Worm (Caenorhabditis elegans) whole organism, mixed stage, embryonic: ENCODE results near the gene C43H6.12.

Source experiments
- nhr-237 ChIP-seq: fragments of 150-350 bp; optimal IDR thresholded peaks from 2 replicates; lab custom pipeline; 2014; ENCODE audit warnings: missing biosample characterization, missing genetic modification characterization
- unc-62 ChIP-seq: fragments of 150-350 bp; optimal IDR thresholded peaks from 2 replicates; lab custom pipeline; 2014; ENCODE audit warnings: missing biosample characterization, missing genetic modification reagents, missing genetic modification characterization

DNA sequence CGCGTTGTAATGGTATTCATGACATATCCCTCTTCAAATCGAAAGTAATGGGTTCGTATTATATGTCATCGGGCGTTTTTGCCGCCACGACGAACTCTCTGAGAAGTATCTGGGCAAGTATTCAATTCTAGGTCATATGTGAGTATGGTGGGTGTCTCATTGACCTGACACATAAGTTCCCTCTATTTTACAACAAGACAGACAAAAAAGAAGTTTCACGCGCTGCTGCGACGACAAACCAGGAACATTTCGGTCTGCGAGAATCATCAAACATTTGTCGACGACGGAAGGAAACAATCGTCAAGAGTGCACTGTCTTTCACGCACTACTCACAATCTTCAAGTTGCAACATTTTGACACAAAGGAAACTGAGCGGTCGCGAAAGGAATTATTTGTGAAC, 15.9 kb downstream of the C43H6.12 start:
- TF ChIP-seq unc-62 (GFP tag; lab: Kevin White, UChicago) (no peak), nhr-237 (no peak)
